Fruit fly (Drosophila melanogaster): ENCODE results near the gene Fpgs2.

Fpgs2 gene

dm6 chr2L:3872283-3872682, 41.8 kb downstream of the Fpgs2 start, which contains the start of gene CG31957 (continued):
- TF ChIP-seq cg (GFP tag; optimal IDR thresholded peaks at IDR 0.05) (no peak), Fer1 (GFP tag; optimal IDR thresholded peaks at IDR 0.05) (no peak), CG17612 (GFP tag; IDR thresholded peaks at IDR 0.05) (0 out of 2 replicates have a peak, but pooled peaks have one; percentile 13), schlank (tag; optimal IDR thresholded peaks at IDR 0.05) (no peak), Nf-YC (tag; optimal IDR thresholded peaks at IDR 0.05) (no peak), fd64A (GFP tag; optimal IDR thresholded peaks at IDR 0.05) (no peak), sim (GFP tag; IDR thresholded peaks at IDR 0.05) (no peak), pb (GFP tag; optimal IDR thresholded peaks at IDR 0.05) (peak; percentile 10), CG12299 (tag; optimal IDR thresholded peaks at IDR 0.05) (no peak), gro (GFP tag; optimal IDR thresholded peaks at IDR 0.05) (peak; percentile 81), NfI (GFP tag; optimal IDR thresholded peaks at IDR 0.05) (peak; percentile 40), CG10543 (GFP tag; optimal IDR thresholded peaks at IDR 0.05) (peak; percentile 35), HLH4C (GFP tag; IDR thresholded peaks at IDR 0.05; ENCODE audit: partially characterized antibody) (peak; percentile 69), CG5245 (GFP tag; optimal IDR thresholded peaks at IDR 0.05) (no peak), Lpt (GFP tag; optimal IDR thresholded peaks at IDR 0.05) (no peak), CG2120 (GFP tag; optimal IDR thresholded peaks at IDR 0.05) (peak; percentile 87), lbe (GFP tag; optimal IDR thresholded peaks at IDR 0.05) (no peak), CG11696 (GFP tag; IDR thresholded peaks at IDR 0.05) (no peak), Hr78 (GFP tag; optimal IDR thresholded peaks at IDR 0.05) (no peak), CG2875 (GFP tag; optimal IDR thresholded peaks at IDR 0.05) (no peak), Usf (GFP tag; optimal IDR thresholded peaks at IDR 0.05) (no peak), danr (GFP tag; IDR thresholded peaks at IDR 0.05) (no peak), Hr3 (GFP tag; optimal IDR thresholded peaks at IDR 0.05) (peak; percentile 49), CG2129 (GFP tag; IDR thresholded peaks at IDR 0.05; ENCODE audit: partially characterized antibody) (peak; percentile 68), dm (GFP tag; optimal IDR thresholded peaks at IDR 0.05) (peak; percentile 23), stwl (tag; optimal IDR thresholded peaks at IDR 0.05) (peak; percentile 94), gcm (GFP tag; optimal IDR thresholded peaks at IDR 0.05) (no peak), az2 (GFP tag; optimal IDR thresholded peaks at IDR 0.05) (peak; percentile 10), CG5953 (GFP tag; IDR thresholded peaks at IDR 0.05) (no peak), salm (tag; optimal IDR thresholded peaks at IDR 0.05) (no peak), bcd (GFP tag; optimal IDR thresholded peaks at IDR 0.05) (peak; percentile 22), CG9609 (GFP tag; optimal IDR thresholded peaks at IDR 0.05) (peak; percentile 82), CG11695 (GFP tag; IDR thresholded peaks at IDR 0.05) (no peak; the same call in 2 of the 3 replicates), Dref (GFP tag; IDR thresholded peaks at IDR 0.05) (peak; percentile 95), CG4820 (GFP tag; optimal IDR thresholded peaks at IDR 0.05) (no peak), Hand (GFP tag; optimal IDR thresholded peaks at IDR 0.05) (no peak), CG12155 (GFP tag; optimal IDR thresholded peaks at IDR 0.05) (peak; percentile 40), crp (GFP tag; optimal IDR thresholded peaks at IDR 0.05) (peak; percentile 74 to 97), CG5180 (GFP tag; optimal IDR thresholded peaks at IDR 0.05) (no peak), pros (GFP tag; optimal IDR thresholded peaks at IDR 0.05) (no peak), CG10462 (GFP tag; optimal IDR thresholded peaks at IDR 0.05) (no peak), CG18619 (GFP tag; optimal IDR thresholded peaks at IDR 0.05) (no peak), CG4328 (GFP tag; optimal IDR thresholded peaks at IDR 0.05) (no peak), CG10366 (GFP tag; IDR thresholded peaks at IDR 0.05) (no peak), CG6272 (GFP tag; IDR thresholded peaks at IDR 0.05) (peak; percentile 64), hb (GFP tag; IDR thresholded peaks at IDR 0.05; ENCODE audit: partially characterized antibody) (peak; percentile 72), bowl (GFP tag; IDR thresholded peaks at IDR 0.05) (no peak), CG10267 (tag; optimal IDR thresholded peaks at IDR 0.05) (peak; percentile 95), CG6175 (GFP tag; IDR thresholded peaks at IDR 0.05) (no peak), tx (GFP tag; optimal IDR thresholded peaks at IDR 0.05) (peak; percentile 45), nmo (GFP tag; optimal IDR thresholded peaks at IDR 0.05) (peak; percentile 41)

All from whole organism, embryonic.